Worm (Caenorhabditis elegans): Measurements from ENCODE around the gene cnc-1.

DNA sequence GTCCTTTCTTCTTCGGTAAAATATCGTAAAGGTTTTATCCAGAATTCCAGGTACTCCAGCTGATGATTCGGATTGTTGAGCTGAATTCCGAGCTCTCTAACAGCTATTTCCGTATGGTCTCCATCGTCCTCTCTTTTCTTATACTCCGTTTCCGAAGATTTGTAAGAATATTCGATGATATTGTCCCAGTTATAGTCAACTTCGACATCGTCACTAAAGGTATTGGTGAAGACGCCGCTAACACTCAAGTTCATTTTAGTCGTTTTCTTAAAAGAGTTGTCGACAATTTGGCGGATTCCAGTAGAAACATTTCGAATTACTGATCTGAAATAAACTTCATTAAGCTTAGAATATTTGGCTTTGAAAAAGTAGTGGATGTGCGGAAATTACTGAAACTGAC lies 9.0 kb downstream of the cnc-1 start:
- no peak for TF ChIP-seq ceh-82 (tag; optimal IDR thresholded peaks at IDR 0.05)
- TF ChIP-seq nhr-237 (tag; optimal IDR thresholded peaks at IDR 0.05) = no peak
- TF ChIP-seq dpl-1 (GFP tag; optimal IDR thresholded peaks at IDR 0.05) = no peak
- no peak for TF ChIP-seq lsy-2 (tag; optimal IDR thresholded peaks at IDR 0.05)
